Worm (Caenorhabditis elegans) whole organism, L4/young adult: Measurements from ENCODE around the gene W06D11.3.

Experiments used
- W03F9.2 ChIP-seq: fragments of 150-350 bp; optimal IDR thresholded peaks from 2 replicates; lab custom pipeline; 2014; ENCODE audit warnings: missing biosample characterization, missing genetic modification characterization
- him-1 ChIP-seq: sonication (generic microtip); optimal IDR thresholded peaks from 2 replicates; lab custom pipeline; 2016; ENCODE audit warnings: missing genotype, missing genetic modification reagents, missing genetic modification characterization, missing compliant biosample characterization

DNA sequence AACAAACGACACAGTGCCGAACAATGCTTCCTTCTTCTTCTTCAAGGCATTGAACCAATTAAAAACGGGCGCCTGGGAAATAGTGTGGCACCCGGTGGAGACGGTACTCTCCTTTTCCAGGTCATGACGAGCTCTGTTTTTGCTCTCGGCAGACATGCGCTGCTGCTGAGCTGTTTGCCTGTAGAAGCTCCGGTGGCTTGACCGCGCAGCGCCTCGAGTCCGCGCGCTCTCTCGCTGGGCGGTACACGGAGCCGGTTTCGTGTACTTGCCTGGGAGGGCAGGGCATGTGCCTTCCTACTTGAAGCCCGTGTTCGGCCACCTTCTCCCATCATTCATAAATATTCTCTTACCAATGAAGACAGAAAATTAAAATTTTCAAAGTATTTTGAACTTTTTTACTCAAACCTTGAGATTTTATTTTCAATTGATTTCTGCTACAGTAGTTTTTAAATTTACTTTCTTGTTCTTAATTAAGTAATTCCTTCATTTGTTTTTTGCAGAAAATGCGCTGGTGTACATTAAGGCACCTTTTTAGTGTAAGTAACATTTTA lies 38.0 kb upstream of the W06D11.3 start, which contains the start of gene E01G6.1:
- no peak for TF ChIP-seq W03F9.2 (tag; lab: Kevin White, UChicago)
- no peak for TF ChIP-seq him-1 (tag; lab: Kevin White, UChicago)
